Fruit fly (Drosophila melanogaster): ENCODE measurements around the gene CG6067.

dm6 chrX:5922057-5922456 is 33.4 kb upstream of the CG6067 start:
- TF ChIP-seq CG8478 (optimal IDR thresholded peaks at IDR 0.05) (no peak), psq (optimal IDR thresholded peaks at IDR 0.05) (no peak), pan (optimal IDR thresholded peaks at IDR 0.05) (no peak)
